Worm (Caenorhabditis elegans) whole organism, L4 larva: ENCODE measurements around the gene fbxa-143.

Experiments used
- F10B5.3 ChIP-seq: sonication (generic microtip); optimal IDR thresholded peaks from 2 replicates; lab custom pipeline; 2016; ENCODE audit warnings: mild to moderate bottlenecking, missing genetic modification characterization, missing compliant biosample characterization
- F37D6.2 ChIP-seq: sonication (generic microtip); optimal IDR thresholded peaks from 2 replicates; lab custom pipeline; 2016; ENCODE audit warnings: mild to moderate bottlenecking, missing genetic modification characterization, missing compliant biosample characterization
- F44E2.7 ChIP-seq: fragments of 200-800 bp; sonication (Bioruptor generic); IDR thresholded peaks from 2 replicates; pipeline ENCODE4 v2.1.2; 2022; ENCODE audit warnings: missing genetic modification characterization, missing compliant biosample characterization
- ZK546.5 ChIP-seq, 2 experiments: sonication (generic microtip); optimal IDR thresholded peaks; 2 replicates each; lab custom pipeline; 2017; ENCODE audit warnings: missing biosample characterization in 2 of 2, missing genetic modification characterization in 2 of 2
- aha-1 ChIP-seq: fragments of 150-350 bp; peaks from one replicate; lab custom pipeline; 2014; ENCODE audit warnings: missing biosample characterization, missing genetic modification characterization
- arid-1 ChIP-seq: fragments of 200-800 bp; sonication (Bioruptor generic); conservative IDR thresholded peaks from 2 replicates; pipeline ENCODE4 v1.3.6; 2022; ENCODE audit warnings: missing genetic modification reagents, missing genetic modification characterization, missing compliant biosample characterization
- attf-4 ChIP-seq: sonication (generic microtip); optimal IDR thresholded peaks from 3 replicates; lab custom pipeline; 2017; ENCODE audit warnings: missing biosample characterization, missing genetic modification characterization
- ceh-28 ChIP-seq: fragments of 150-350 bp; optimal IDR thresholded peaks from 2 replicates; lab custom pipeline; 2014; ENCODE audit warnings: missing biosample characterization, missing genetic modification reagents, missing genetic modification characterization
- ceh-32 ChIP-seq: sonication (generic microtip); optimal IDR thresholded peaks from 2 replicates; lab custom pipeline; 2016; ENCODE audit warnings: mild to moderate bottlenecking, missing genetic modification characterization, missing compliant biosample characterization; ENCODE audit not compliant: poor library complexity
- cey-2 ChIP-seq: sonication (generic microtip); optimal IDR thresholded peaks from 3 replicates; lab custom pipeline; 2017; ENCODE audit warnings: missing genetic modification characterization, mild to moderate bottlenecking, missing compliant biosample characterization, antibody characterized with exemption, borderline replicate concordance; ENCODE audit not compliant: insufficient read depth
- daf-16 ChIP-seq, 3 experiments: sonication (generic microtip); optimal IDR thresholded peaks; 2 replicates each; lab custom pipeline; 2016 to 2017; ENCODE audit warnings: missing genetic modification characterization in 3 of 3, missing genetic modification reagents in 3 of 3, mild to moderate bottlenecking in 2 of 3, missing compliant biosample characterization in 2 of 3, missing biosample characterization in 1 of 3, moderate library complexity in 1 of 3
- daf-19 ChIP-seq: fragments of 200-800 bp; sonication (Bioruptor generic); conservative IDR thresholded peaks from 2 replicates; pipeline ENCODE4 v1.3.6; 2022; ENCODE audit warnings: missing genetic modification characterization, missing compliant biosample characterization
- daf-8 ChIP-seq: fragments of 200-800 bp; sonication (Bioruptor generic); IDR thresholded peaks from 2 replicates; pipeline ENCODE4 v1.3.6; 2022; ENCODE audit warnings: missing genetic modification characterization, missing compliant biosample characterization
- duxl-1 ChIP-seq: sonication (generic microtip); optimal IDR thresholded peaks from 2 replicates; lab custom pipeline; 2016; ENCODE audit warnings: mild to moderate bottlenecking, missing genetic modification characterization, moderate library complexity, missing compliant biosample characterization; ENCODE audit not compliant: poor library complexity
- dve-1 ChIP-seq: sonication (generic microtip); optimal IDR thresholded peaks from 2 replicates; lab custom pipeline; 2017; ENCODE audit warnings: antibody characterized with exemption, mild to moderate bottlenecking, missing genetic modification characterization, missing compliant biosample characterization; ENCODE audit not compliant: insufficient read depth
- egl-43 ChIP-seq: fragments of 200-800 bp; sonication (Bioruptor generic); IDR thresholded peaks from 2 replicates; pipeline ENCODE4 v1.3.6; 2022; ENCODE audit warnings: missing genetic modification reagents, missing genetic modification characterization, missing compliant biosample characterization
- jun-1 ChIP-seq: fragments of 150-350 bp; optimal IDR thresholded peaks from 2 replicates; lab custom pipeline; 2014; ENCODE audit warnings: missing biosample characterization, missing genetic modification reagents, missing genetic modification characterization
- lin-1 ChIP-seq: fragments of 200-800 bp; sonication (Bioruptor generic); IDR thresholded peaks from 2 replicates; pipeline ENCODE4 v1.3.6; 2022; ENCODE audit warnings: missing genetic modification reagents, missing genetic modification characterization, missing compliant biosample characterization
- lin-39 ChIP-seq: fragments of 150-350 bp; optimal IDR thresholded peaks from 2 replicates; lab custom pipeline; 2014; ENCODE audit warnings: missing biosample characterization, missing genetic modification reagents, missing genetic modification characterization
- lir-3 ChIP-seq: sonication (generic microtip); optimal IDR thresholded peaks from 2 replicates; lab custom pipeline; 2016; ENCODE audit warnings: mild to moderate bottlenecking, missing genetic modification characterization, missing compliant biosample characterization
- madf-5 ChIP-seq, 2 experiments: fragments of 200-800 bp; sonication (Bioruptor generic); IDR thresholded peaks; 2 replicates each; pipeline ENCODE4 v1.3.6; 2022; ENCODE audit warnings: missing compliant biosample characterization in 2 of 2, missing genetic modification characterization in 2 of 2
- madf-9 ChIP-seq: fragments of 200-800 bp; sonication (Bioruptor generic); conservative IDR thresholded peaks from 2 replicates; pipeline ENCODE4 v1.3.6; 2022; ENCODE audit warnings: missing genetic modification reagents, missing genetic modification characterization, missing compliant biosample characterization
- mdl-1 ChIP-seq, 2 experiments: fragments of 150-350 bp in 1 of 2; sonication (generic microtip) in 1 of 2; optimal IDR thresholded peaks; 2 replicates each; lab custom pipeline; 2014 to 2017; ENCODE audit warnings: missing biosample characterization in 2 of 2, missing genetic modification characterization in 2 of 2
- mes-2 ChIP-seq: sonication (generic microtip); optimal IDR thresholded peaks from 2 replicates; lab custom pipeline; 2016; ENCODE audit warnings: missing genotype, mild to moderate bottlenecking, missing genetic modification characterization, missing compliant biosample characterization; ENCODE audit not compliant: poor library complexity, severe bottlenecking
- nhr-111 ChIP-seq: fragments of 200-800 bp; sonication (Bioruptor generic); optimal IDR thresholded peaks from 2 replicates; lab custom pipeline; 2018; ENCODE audit warnings: mild to moderate bottlenecking, missing genetic modification characterization, missing compliant biosample characterization
- nhr-25 ChIP-seq: sonication (generic microtip); optimal IDR thresholded peaks from 2 replicates; lab custom pipeline; 2017; ENCODE audit warnings: missing genetic modification characterization, mild to moderate bottlenecking, missing compliant biosample characterization, antibody characterized with exemption, moderate library complexity, borderline replicate concordance; ENCODE audit not compliant: insufficient read depth
- nhr-28 ChIP-seq: fragments of 150-350 bp; optimal IDR thresholded peaks from 2 replicates; lab custom pipeline; 2014; ENCODE audit warnings: missing biosample characterization, missing genetic modification characterization
- nhr-6 ChIP-seq: fragments of 150-350 bp; optimal IDR thresholded peaks from 2 replicates; lab custom pipeline; 2014; ENCODE audit warnings: missing biosample characterization, missing genetic modification characterization
- nhr-77 ChIP-seq: fragments of 150-350 bp; optimal IDR thresholded peaks from 2 replicates; lab custom pipeline; 2014; ENCODE audit warnings: missing biosample characterization, missing genetic modification characterization
- pha-4 ChIP-seq, 2 experiments: fragments of 150-350 bp in 1 of 2; fragments of 200-800 bp in 1 of 2; sonication (Bioruptor generic) in 1 of 2; IDR thresholded peaks in 1 of 2; optimal IDR thresholded peaks in 1 of 2; 2 replicates each; pipeline versions ENCODE4 v1.3.6 to Lab custom; 2014 to 2022; ENCODE audit warnings: missing genetic modification characterization in 2 of 2, missing genetic modification reagents in 2 of 2, missing biosample characterization in 1 of 2, missing compliant biosample characterization in 1 of 2
- sdz-12 ChIP-seq: fragments of 200-800 bp; sonication (Bioruptor generic); optimal IDR thresholded peaks from 2 replicates; lab custom pipeline; 2018; ENCODE audit warnings: mild to moderate bottlenecking, missing genetic modification characterization, missing compliant biosample characterization
- spr-1 ChIP-seq: sonication (generic microtip); optimal IDR thresholded peaks from 2 replicates; lab custom pipeline; 2016; ENCODE audit warnings: mild to moderate bottlenecking, missing genetic modification characterization, missing compliant biosample characterization
- spr-3 ChIP-seq: fragments of 200-800 bp; sonication (Bioruptor generic); optimal IDR thresholded peaks from 2 replicates; lab custom pipeline; 2018; ENCODE audit warnings: mild to moderate bottlenecking, missing genetic modification characterization, missing compliant biosample characterization
- unc-62 ChIP-seq, 3 experiments: fragments of 150-350 bp in 1 of 3; sonication (generic microtip); optimal IDR thresholded peaks in 2 of 3; peaks in 1 of 3; 1 replicate in 1 of 3; 2 replicates in 2 of 3; lab custom pipeline; 2014 to 2017; ENCODE audit warnings: missing biosample characterization in 3 of 3, missing genetic modification characterization in 3 of 3, missing genetic modification reagents in 3 of 3, missing genotype in 1 of 3
- vab-7 ChIP-seq: fragments of 200-800 bp; sonication (Bioruptor generic); IDR thresholded peaks from 2 replicates; pipeline ENCODE4 v1.3.6; 2022; ENCODE audit warnings: missing genetic modification reagents, missing genetic modification characterization, missing compliant biosample characterization
- zag-1 ChIP-seq: fragments of 150-350 bp; optimal IDR thresholded peaks from 2 replicates; lab custom pipeline; 2014; ENCODE audit warnings: missing biosample characterization, missing genetic modification characterization
- zfp-3 ChIP-seq: fragments of 200-800 bp; sonication (Bioruptor generic); conservative IDR thresholded peaks from 2 replicates; pipeline ENCODE4 v1.3.6; 2022; ENCODE audit warnings: missing genetic modification reagents, missing genetic modification characterization, missing compliant biosample characterization
- ztf-11 ChIP-seq: fragments of 150-350 bp; optimal IDR thresholded peaks from 2 replicates; lab custom pipeline; 2014; ENCODE audit warnings: missing biosample characterization, missing genetic modification characterization

Gene fbxa-143

DNA sequence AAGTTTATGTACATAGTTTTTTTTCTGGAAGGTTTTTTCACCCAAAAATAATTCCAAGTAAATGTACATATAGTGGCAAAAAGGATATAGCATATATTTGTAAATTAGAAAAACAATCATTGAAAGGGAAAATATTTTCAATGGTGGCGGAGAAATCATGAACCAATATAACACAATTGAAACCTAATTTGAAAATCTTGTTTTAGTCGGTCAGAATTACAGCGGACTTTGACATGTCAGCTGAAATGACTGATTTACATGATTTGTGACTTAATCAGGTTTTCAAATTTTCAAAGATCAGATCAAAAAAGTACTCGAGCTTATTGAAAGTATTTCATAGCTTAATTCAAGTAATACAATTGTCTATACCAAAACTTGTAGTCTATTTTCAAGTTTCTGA is 44.4 kb upstream of the fbxa-143 start, which contains the start of gene K05D4.9:
TSS of gene K05D4.9 (minus strand) at position 101 of the 400 bp plus-strand sequence.
- TF ChIP-seq duxl-1 (tag; lab: Kevin White, UChicago) (no peak), unc-62 (GFP tag; optimal IDR thresholded peaks at IDR 0.05 in 1 of 2; lab: Kevin White, UChicago) (peak in 1 of 2 experiments; percentile 41), unc-62 (tag; optimal IDR thresholded peaks at IDR 0.05; lab: Kevin White, UChicago) (no peak), cey-2 (tag; lab: Kevin White, UChicago) (no peak)

DNA sequence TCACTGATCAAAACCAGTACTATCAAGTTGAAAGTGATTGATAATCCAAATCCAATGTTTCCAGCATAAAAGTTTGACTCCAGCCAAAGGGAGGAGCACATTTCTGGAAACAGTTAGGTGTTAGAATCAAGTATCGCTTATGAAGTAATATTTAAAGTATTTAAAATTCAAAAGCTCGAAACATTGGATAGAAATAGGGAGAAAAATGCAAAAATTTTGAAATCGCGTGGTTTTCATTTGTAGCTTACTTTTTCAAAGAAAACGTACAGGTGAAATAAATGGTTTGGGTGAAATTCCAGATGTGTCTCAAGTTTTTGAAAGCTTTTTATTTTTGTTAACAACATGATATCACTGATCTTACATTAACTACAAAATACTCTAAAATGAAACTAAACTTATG is 41.7 kb upstream of the fbxa-143 start, which contains the start of gene str-111:
TSS of gene str-111 (minus strand) at position 101 of the 400 bp plus-strand sequence.
- no peak for TF ChIP-seq nhr-111
- TF ChIP-seq nhr-77, result no peak
- TF ChIP-seq zag-1 (tag; lab: Kevin White, UChicago), result no peak
- no peak for TF ChIP-seq aha-1 (tag; lab: Kevin White, UChicago)
- no peak for TF ChIP-seq dve-1 (tag; lab: Kevin White, UChicago)
- TF ChIP-seq F37D6.2 (tag; lab: Kevin White, UChicago), result no peak
- TF ChIP-seq spr-1, result no peak
- TF ChIP-seq madf-9 (GFP tag; lab: Robert Waterston, UW), result no peak
- TF ChIP-seq F10B5.3 (tag; lab: Kevin White, UChicago), result no peak
- no peak for TF ChIP-seq lin-1
- no peak for TF ChIP-seq mes-2 (tag; lab: Kevin White, UChicago)
- no peak for TF ChIP-seq spr-3 (GFP tag; lab: Kevin White, UChicago)
- no peak for TF ChIP-seq nhr-6 (tag; lab: Kevin White, UChicago)
- no peak for TF ChIP-seq ceh-32 (tag; lab: Kevin White, UChicago)
- no peak for TF ChIP-seq daf-16 (GFP tag; optimal IDR thresholded peaks at IDR 0.05; lab: Kevin White, UChicago)
- no peak for TF ChIP-seq daf-16 (tag; optimal IDR thresholded peaks at IDR 0.05; lab: Kevin White, UChicago)
- no peak for TF ChIP-seq attf-4 (tag; lab: Kevin White, UChicago)
- no peak for TF ChIP-seq zfp-3 (GFP tag; lab: Robert Waterston, UW)
- no peak for TF ChIP-seq nhr-25 (tag; lab: Kevin White, UChicago)
- TF ChIP-seq jun-1, result no peak

DNA sequence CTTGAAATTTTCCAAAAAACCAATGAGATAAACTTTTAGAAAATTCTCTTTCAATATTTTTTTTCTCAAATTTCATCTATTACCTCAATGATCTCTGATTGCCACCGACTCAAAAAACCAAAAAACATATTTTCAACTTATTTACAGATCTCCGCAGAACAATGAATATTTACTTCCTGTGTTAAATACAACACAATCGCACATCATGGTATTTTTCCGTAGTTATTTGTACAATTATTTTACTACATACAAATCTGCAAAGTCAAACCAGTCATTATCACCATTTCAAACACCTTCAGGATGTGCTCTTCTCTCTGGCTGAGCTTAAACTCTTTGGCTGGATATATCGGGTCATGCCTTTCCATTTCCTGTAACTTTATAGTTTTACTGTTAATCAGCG is 38.6 kb upstream of the fbxa-143 start, which contains the start of gene str-108:
TSS of gene str-108 (plus strand) at position 301 of the 400 bp plus-strand sequence.
- TF ChIP-seq daf-19, result no peak
- no peak for TF ChIP-seq F44E2.7 (GFP tag; lab: Robert Waterston, UW)
- no peak for TF ChIP-seq lin-39
- no peak for TF ChIP-seq lir-3 (tag; lab: Kevin White, UChicago)

- TF ChIP-seq mdl-1 (tag; optimal IDR thresholded peaks at IDR 0.05; lab: Kevin White, UChicago) (no peak), madf-5 (GFP tag; IDR thresholded peaks at IDR 0.05; lab: Robert Waterston, UW) (no peak), vab-7 (GFP tag; lab: Robert Waterston, UW) (no peak), lin-1 (no peak), sdz-12 (GFP tag; lab: Kevin White, UChicago) (no peak), ZK546.5 (tag; optimal IDR thresholded peaks at IDR 0.05; lab: Kevin White, UChicago) (no peak), nhr-28 (tag; lab: Kevin White, UChicago) (no peak), egl-43 (no peak), ztf-11 (tag; lab: Kevin White, UChicago) (no peak), unc-62 (GFP tag; optimal IDR thresholded peaks at IDR 0.05 in 1 of 2; lab: Kevin White, UChicago) (no peak), unc-62 (tag; optimal IDR thresholded peaks at IDR 0.05; lab: Kevin White, UChicago) (no peak), ceh-28 (tag; lab: Kevin White, UChicago) (no peak), daf-8 (GFP tag; lab: Robert Waterston, UW) (no peak), arid-1 (GFP tag; lab: Robert Waterston, UW) (no peak), pha-4 (GFP tag; IDR thresholded peaks at IDR 0.05; lab: Robert Waterston, UW) (no peak), pha-4 (tag; optimal IDR thresholded peaks at IDR 0.05; lab: Kevin White, UChicago) (no peak)
These were observed 36.4 kb upstream of the fbxa-143 start, which contains the start of gene F10A3.12 for ce11 chrV:16163719-16164118. TSS of gene F10A3.12 (plus strand) at chrV:16164019.
